Worm (Caenorhabditis elegans): Measurements from ENCODE around the gene hlh-6.

The hlh-6 gene

ce11 chrII:9653679-9654078 is 39.1 kb upstream of the hlh-6 start, which contains the start of gene ZK1307.2:
Gene ZK1307.2 (minus strand): TSS chrII:9653952.
- TF ChIP-seq hnd-1 (tag; optimal IDR thresholded peaks at IDR 0.05) (no peak), pes-1 (GFP tag; IDR thresholded peaks at IDR 0.05) (no peak), tbx-11 (GFP tag; IDR thresholded peaks at IDR 0.05) (no peak), ceh-36 (tag; optimal IDR thresholded peaks at IDR 0.05) (no peak), ama-1 (optimal IDR thresholded peaks at IDR 0.05) (no peak), B0310.2 (tag; optimal IDR thresholded peaks at IDR 0.05) (no peak), ceh-13 (GFP tag; optimal IDR thresholded peaks at IDR 0.05) (no peak), aly-1 (tag; optimal IDR thresholded peaks at IDR 0.05) (no peak), scrt-1 (GFP tag; IDR thresholded peaks at IDR 0.05) (no peak), hmbx-1 (tag; optimal IDR thresholded peaks at IDR 0.05) (no peak), flt-1 (GFP tag; IDR thresholded peaks at IDR 0.05) (no peak), ets-7 (tag; optimal IDR thresholded peaks at IDR 0.05) (no peak), sea-1 (GFP tag; conservative IDR thresholded peaks at IDR 0.05) (no peak), hmg-4 (GFP tag; optimal IDR thresholded peaks at IDR 0.05) (no peak), tra-4 (tag; optimal IDR thresholded peaks at IDR 0.05) (no peak), tbx-37 (GFP tag; conservative IDR thresholded peaks at IDR 0.05) (no peak), F13C5.2 (tag; optimal IDR thresholded peaks at IDR 0.05) (no peak)

ce11 chrII:9652919-9653318 is 38.3 kb upstream of the hlh-6 start, which contains the start of gene ZK1307.3:
Gene ZK1307.3 (minus strand): TSS chrII:9653019.
- TF ChIP-seq B0310.2 (tag; optimal IDR thresholded peaks at IDR 0.05) (no peak), pes-1 (GFP tag; IDR thresholded peaks at IDR 0.05) (no peak), tra-4 (tag; optimal IDR thresholded peaks at IDR 0.05) (no peak), tbx-37 (GFP tag; conservative IDR thresholded peaks at IDR 0.05) (no peak)

ce11 chrII:9651700-9652099 is 37.1 kb upstream of the hlh-6 start, which contains the start of gene ZK1307.4:
Gene ZK1307.4 (minus strand): TSS chrII:9651800.
- TF ChIP-seq F13C5.2 (tag; optimal IDR thresholded peaks at IDR 0.05) (no peak), B0310.2 (tag; optimal IDR thresholded peaks at IDR 0.05) (no peak), flt-1 (GFP tag; IDR thresholded peaks at IDR 0.05) (no peak), sea-1 (GFP tag; conservative IDR thresholded peaks at IDR 0.05) (no peak), tra-4 (tag; optimal IDR thresholded peaks at IDR 0.05) (no peak), pes-1 (GFP tag; IDR thresholded peaks at IDR 0.05) (no peak), hmbx-1 (tag; optimal IDR thresholded peaks at IDR 0.05) (no peak), ceh-36 (tag; optimal IDR thresholded peaks at IDR 0.05) (no peak), scrt-1 (GFP tag; IDR thresholded peaks at IDR 0.05) (no peak), tbx-11 (GFP tag; IDR thresholded peaks at IDR 0.05) (no peak), ceh-13 (GFP tag; optimal IDR thresholded peaks at IDR 0.05) (no peak), tbx-37 (GFP tag; conservative IDR thresholded peaks at IDR 0.05) (no peak), hnd-1 (tag; optimal IDR thresholded peaks at IDR 0.05) (no peak), hmg-4 (GFP tag; optimal IDR thresholded peaks at IDR 0.05) (no peak), ama-1 (optimal IDR thresholded peaks at IDR 0.05) (no peak), ets-7 (tag; optimal IDR thresholded peaks at IDR 0.05) (no peak), aly-1 (tag; optimal IDR thresholded peaks at IDR 0.05) (no peak)

ce11 chrII:9649191-9649590 is 34.6 kb upstream of the hlh-6 start, which contains the start of gene ZK1307.9:
Gene ZK1307.9 (plus strand): TSS chrII:9649491.
- no peak for TF ChIP-seq hmg-4 (GFP tag; optimal IDR thresholded peaks at IDR 0.05)
- no peak for TF ChIP-seq F13C5.2 (tag; optimal IDR thresholded peaks at IDR 0.05)
- no peak for TF ChIP-seq ceh-36 (tag; optimal IDR thresholded peaks at IDR 0.05)
- TF ChIP-seq ets-7 (tag; optimal IDR thresholded peaks at IDR 0.05) = no peak
- no peak for TF ChIP-seq tbx-11 (GFP tag; IDR thresholded peaks at IDR 0.05)
- no peak for TF ChIP-seq B0310.2 (tag; optimal IDR thresholded peaks at IDR 0.05)
- TF ChIP-seq hnd-1 (tag; optimal IDR thresholded peaks at IDR 0.05) = no peak
- TF ChIP-seq flt-1 (GFP tag; IDR thresholded peaks at IDR 0.05) = no peak
- TF ChIP-seq pes-1 (GFP tag; IDR thresholded peaks at IDR 0.05) = no peak

ce11 chrII:9646928-9647838 is 32.6 kb upstream of the hlh-6 start, which contains the start of gene sqv-8:
Gene sqv-8 (plus strand): TSS chrII:9646978.
- TF ChIP-seq sea-1 (GFP tag; conservative IDR thresholded peaks at IDR 0.05) = no peak
- TF ChIP-seq ceh-36 (tag; optimal IDR thresholded peaks at IDR 0.05) = no peak
- no peak for TF ChIP-seq ets-7 (tag; optimal IDR thresholded peaks at IDR 0.05)
- no peak for TF ChIP-seq flt-1 (GFP tag; IDR thresholded peaks at IDR 0.05)
- no peak for TF ChIP-seq hnd-1 (tag; optimal IDR thresholded peaks at IDR 0.05)
- no peak for TF ChIP-seq hmg-4 (GFP tag; optimal IDR thresholded peaks at IDR 0.05)
- TF ChIP-seq ama-1 (optimal IDR thresholded peaks at IDR 0.05) = no peak
- TF ChIP-seq aly-1 (tag; optimal IDR thresholded peaks at IDR 0.05) = no peak
- TF ChIP-seq tbx-11 (GFP tag; IDR thresholded peaks at IDR 0.05) = no peak

ce11 chrII:9646122-9646555 is 31.5 kb upstream of the hlh-6 start:
- TF ChIP-seq ceh-13 (GFP tag; optimal IDR thresholded peaks at IDR 0.05) (peak; percentile 4), hmg-4 (GFP tag; optimal IDR thresholded peaks at IDR 0.05) (peak; percentile 77), ama-1 (optimal IDR thresholded peaks at IDR 0.05) (no peak), sea-1 (GFP tag; conservative IDR thresholded peaks at IDR 0.05) (0 out of 2 replicates have a peak, but pooled peaks have one; percentile 33), F13C5.2 (tag; optimal IDR thresholded peaks at IDR 0.05) (peak; percentile 42), ets-7 (tag; optimal IDR thresholded peaks at IDR 0.05) (peak; percentile 7), flt-1 (GFP tag; IDR thresholded peaks at IDR 0.05) (no peak), hmbx-1 (tag; optimal IDR thresholded peaks at IDR 0.05) (no peak)

ce11 chrII:9644940-9645634 is 30.5 kb upstream of the hlh-6 start:
- TF ChIP-seq scrt-1 (GFP tag; IDR thresholded peaks at IDR 0.05) = no peak
- TF ChIP-seq hmg-4 (GFP tag; optimal IDR thresholded peaks at IDR 0.05) = no peak
- TF ChIP-seq pes-1 (GFP tag; IDR thresholded peaks at IDR 0.05) = no peak
- no peak for TF ChIP-seq tbx-37 (GFP tag; conservative IDR thresholded peaks at IDR 0.05)
- no peak for TF ChIP-seq aly-1 (tag; optimal IDR thresholded peaks at IDR 0.05)
- TF ChIP-seq tbx-11 (GFP tag; IDR thresholded peaks at IDR 0.05) = no peak
- no peak for TF ChIP-seq sea-1 (GFP tag; conservative IDR thresholded peaks at IDR 0.05)
- TF ChIP-seq ceh-13 (GFP tag; optimal IDR thresholded peaks at IDR 0.05) = no peak
- TF ChIP-seq hnd-1 (tag; optimal IDR thresholded peaks at IDR 0.05) = no peak
- TF ChIP-seq flt-1 (GFP tag; IDR thresholded peaks at IDR 0.05) = no peak
- TF ChIP-seq hmbx-1 (tag; optimal IDR thresholded peaks at IDR 0.05) = no peak
- TF ChIP-seq tra-4 (tag; optimal IDR thresholded peaks at IDR 0.05) = no peak
- no peak for TF ChIP-seq F13C5.2 (tag; optimal IDR thresholded peaks at IDR 0.05)
- TF ChIP-seq ceh-36 (tag; optimal IDR thresholded peaks at IDR 0.05) = no peak
- no peak for TF ChIP-seq B0310.2 (tag; optimal IDR thresholded peaks at IDR 0.05)
- TF ChIP-seq ets-7 (tag; optimal IDR thresholded peaks at IDR 0.05) = no peak
- TF ChIP-seq ama-1 (optimal IDR thresholded peaks at IDR 0.05) = no peak
